Worm (Caenorhabditis elegans) whole organism, L2 larva: ENCODE measurements around the gene lpr-4.

Source experiments
- C34F6.9 ChIP-seq: fragments of 150-350 bp; optimal IDR thresholded peaks from 2 replicates; lab custom pipeline; 2014; ENCODE audit warnings: missing biosample characterization, missing genetic modification characterization
- F13H6.1 ChIP-seq: sonication (generic microtip); optimal IDR thresholded peaks from 2 replicates; lab custom pipeline; 2016; ENCODE audit warnings: missing genetic modification characterization, missing compliant biosample characterization
- R02D3.7 ChIP-seq: fragments of 150-350 bp; optimal IDR thresholded peaks from 2 replicates; lab custom pipeline; 2014; ENCODE audit warnings: missing biosample characterization, missing genetic modification characterization
- Y55F3AM.14 ChIP-seq: fragments of 200-800 bp; sonication (Bioruptor generic); optimal IDR thresholded peaks from 2 replicates; lab custom pipeline; 2018; ENCODE audit warnings: mild to moderate bottlenecking, missing genetic modification characterization, missing compliant biosample characterization
- ZK546.5 ChIP-seq: sonication (generic microtip); optimal IDR thresholded peaks from 2 replicates; lab custom pipeline; 2017; ENCODE audit warnings: missing biosample characterization, missing genetic modification characterization
- aly-2 ChIP-seq: fragments of 150-350 bp; optimal IDR thresholded peaks from 2 replicates; lab custom pipeline; 2014; ENCODE audit warnings: missing biosample characterization, missing genetic modification characterization
- blmp-1 ChIP-seq: sonication (generic microtip); optimal IDR thresholded peaks from 2 replicates; lab custom pipeline; 2017; ENCODE audit warnings: missing genetic modification characterization, mild to moderate bottlenecking, missing compliant biosample characterization, antibody characterized with exemption, moderate library complexity; ENCODE audit not compliant: insufficient read depth
- ceh-16 ChIP-seq: fragments of 150-350 bp; optimal IDR thresholded peaks from 2 replicates; lab custom pipeline; 2014; ENCODE audit warnings: missing biosample characterization, missing genetic modification characterization
- ceh-82 ChIP-seq: fragments of 150-350 bp; optimal IDR thresholded peaks from 2 replicates; lab custom pipeline; 2014; ENCODE audit warnings: missing biosample characterization, missing genetic modification characterization
- egl-27 ChIP-seq: sonication (generic microtip); optimal IDR thresholded peaks from 3 replicates; lab custom pipeline; 2017; ENCODE audit warnings: missing biosample characterization, missing genetic modification reagents, missing genetic modification characterization
- elt-1 ChIP-seq: fragments of 150-350 bp; optimal IDR thresholded peaks from 2 replicates; lab custom pipeline; 2014; ENCODE audit warnings: missing biosample characterization, missing genetic modification characterization
- elt-3 ChIP-seq: sonication (generic microtip); optimal IDR thresholded peaks from 2 replicates; lab custom pipeline; 2017; ENCODE audit warnings: missing biosample characterization, missing genetic modification characterization
- gmeb-1 ChIP-seq: fragments of 150-350 bp; optimal IDR thresholded peaks from 2 replicates; lab custom pipeline; 2014; ENCODE audit warnings: missing biosample characterization, missing genetic modification characterization
- lin-11 ChIP-seq: fragments of 150-350 bp; sonication (generic microtip); optimal IDR thresholded peaks from 2 replicates; lab custom pipeline; 2014; ENCODE audit warnings: missing biosample characterization, missing genetic modification characterization, inconsistent platforms, mixed read lengths
- lin-13 ChIP-seq: fragments of 150-350 bp; optimal IDR thresholded peaks from 2 replicates; lab custom pipeline; 2014; ENCODE audit warnings: missing biosample characterization, missing genetic modification reagents, missing genetic modification characterization
- lin-39 ChIP-seq: fragments of 150-350 bp; optimal IDR thresholded peaks from 2 replicates; lab custom pipeline; 2014; ENCODE audit warnings: missing biosample characterization, missing genetic modification reagents, missing genetic modification characterization
- lsy-2 ChIP-seq, 2 experiments: fragments of 150-350 bp in 1 of 2; sonication (generic microtip) in 1 of 2; optimal IDR thresholded peaks; 2 replicates each; lab custom pipeline; 2014 to 2017; ENCODE audit warnings: missing biosample characterization in 2 of 2, missing genetic modification characterization in 2 of 2
- mbf-1 ChIP-seq: sonication (generic microtip); optimal IDR thresholded peaks from 2 replicates; lab custom pipeline; 2017; ENCODE audit warnings: missing biosample characterization, missing genetic modification characterization
- mdl-1 ChIP-seq, 2 experiments: fragments of 150-350 bp in 1 of 2; sonication (generic microtip) in 1 of 2; optimal IDR thresholded peaks; 2 replicates each; lab custom pipeline; 2017; ENCODE audit warnings: missing biosample characterization in 2 of 2, missing genetic modification characterization in 2 of 2
- nhr-11 ChIP-seq: fragments of 150-350 bp; optimal IDR thresholded peaks from 2 replicates; lab custom pipeline; 2014; ENCODE audit warnings: missing biosample characterization, missing genetic modification characterization
- nhr-12 ChIP-seq: fragments of 150-350 bp; optimal IDR thresholded peaks from 2 replicates; lab custom pipeline; 2014; ENCODE audit warnings: missing biosample characterization, missing genetic modification characterization
- nhr-129 ChIP-seq: fragments of 150-350 bp; optimal IDR thresholded peaks from 2 replicates; lab custom pipeline; 2014; ENCODE audit warnings: missing biosample characterization, missing genetic modification characterization
- nhr-21 ChIP-seq: fragments of 150-350 bp; optimal IDR thresholded peaks from 2 replicates; lab custom pipeline; 2014; ENCODE audit warnings: missing biosample characterization, missing genetic modification characterization
- nhr-23 ChIP-seq: fragments of 150-350 bp; optimal IDR thresholded peaks from 2 replicates; lab custom pipeline; 2014; ENCODE audit warnings: missing biosample characterization, missing genetic modification reagents, missing genetic modification characterization
- nhr-237 ChIP-seq: fragments of 150-350 bp; optimal IDR thresholded peaks from 2 replicates; lab custom pipeline; 2014; ENCODE audit warnings: missing biosample characterization, missing genetic modification characterization
- nhr-25 ChIP-seq: fragments of 150-350 bp; sonication (generic microtip); optimal IDR thresholded peaks from 3 replicates; lab custom pipeline; 2014; ENCODE audit warnings: missing biosample characterization, missing genetic modification characterization
- nhr-77 ChIP-seq: fragments of 150-350 bp; optimal IDR thresholded peaks from 2 replicates; lab custom pipeline; 2014; ENCODE audit warnings: missing biosample characterization, missing genetic modification characterization
- peb-1 ChIP-seq: fragments of 150-350 bp; optimal IDR thresholded peaks from 2 replicates; lab custom pipeline; 2014; ENCODE audit warnings: missing biosample characterization, missing genetic modification characterization
- skn-1 ChIP-seq: sonication (generic microtip); optimal IDR thresholded peaks from 2 replicates; lab custom pipeline; 2017; ENCODE audit warnings: missing biosample characterization, missing genetic modification characterization
- sma-3 ChIP-seq: sonication (generic microtip); optimal IDR thresholded peaks from 2 replicates; lab custom pipeline; 2016; ENCODE audit warnings: missing genetic modification reagents, missing genetic modification characterization, missing compliant biosample characterization
- sma-9 ChIP-seq, 2 experiments: fragments of 150-350 bp in 1 of 2; sonication (generic microtip) in 1 of 2; optimal IDR thresholded peaks; 2 replicates each; lab custom pipeline; 2014 to 2016; ENCODE audit warnings: missing genetic modification characterization in 2 of 2, mild to moderate bottlenecking in 1 of 2, missing biosample characterization in 1 of 2, missing compliant biosample characterization in 1 of 2, missing genetic modification reagents in 1 of 2, moderate library complexity in 1 of 2
- snpc-4 ChIP-seq: fragments of 150-350 bp; optimal IDR thresholded peaks from 2 replicates; lab custom pipeline; 2014; ENCODE audit warnings: missing biosample characterization, missing genetic modification characterization
- unc-55 ChIP-seq: fragments of 150-350 bp; sonication (generic microtip); optimal IDR thresholded peaks from 3 replicates; lab custom pipeline; 2014; ENCODE audit warnings: missing biosample characterization, missing genetic modification reagents, missing genetic modification characterization
- zag-1 ChIP-seq: fragments of 150-350 bp; optimal IDR thresholded peaks from 2 replicates; lab custom pipeline; 2014; ENCODE audit warnings: missing biosample characterization, missing genetic modification characterization
- ztf-11 ChIP-seq: sonication (generic microtip); optimal IDR thresholded peaks from 2 replicates; lab custom pipeline; 2017; ENCODE audit warnings: missing biosample characterization, missing genetic modification characterization
- ztf-4 ChIP-seq: fragments of 150-350 bp; optimal IDR thresholded peaks from 2 replicates; lab custom pipeline; 2014; ENCODE audit warnings: missing biosample characterization, missing genetic modification characterization

lpr-4 gene

DNA sequence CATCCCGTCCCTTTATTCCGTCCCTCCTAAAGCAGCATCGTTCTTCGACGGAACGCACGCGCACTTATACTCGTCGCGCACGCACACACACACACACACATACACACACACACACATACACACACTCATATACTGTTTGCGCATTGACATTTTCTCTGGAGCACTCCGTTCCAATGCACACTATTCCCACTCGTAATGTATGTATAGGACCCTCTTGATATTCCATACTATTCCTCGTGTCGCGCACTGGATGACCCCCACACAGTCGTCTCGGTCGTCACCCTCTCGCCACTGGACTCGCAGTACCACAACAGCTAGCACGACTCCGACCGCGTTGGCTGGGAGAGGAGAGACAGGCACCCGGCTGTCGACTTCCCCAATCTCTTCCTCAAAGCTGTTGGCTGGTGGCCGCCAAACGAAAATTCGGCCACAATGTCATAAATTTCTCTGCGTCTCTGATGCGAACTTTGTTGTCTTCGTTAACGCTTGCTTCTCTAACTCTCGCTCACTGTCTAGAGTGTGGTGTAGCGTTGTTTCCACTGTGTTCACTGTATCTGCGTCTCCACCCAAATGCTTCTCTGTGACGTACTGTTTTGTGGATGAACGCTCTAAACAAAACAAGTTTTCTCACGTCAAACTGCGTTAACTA is 33.8 kb upstream of the lpr-4 start (continued):
- TF ChIP-seq elt-3 (tag; lab: Kevin White, UChicago) (no peak), nhr-12 (no peak), Y55F3AM.14 (GFP tag; lab: Kevin White, UChicago) (peak; percentile 83), F13H6.1 (peak; percentile 99), ZK546.5 (tag; lab: Kevin White, UChicago) (peak; percentile 37), sma-3 (peak; percentile 93), mbf-1 (tag; lab: Kevin White, UChicago) (no peak), lin-13 (GFP tag; lab: Kevin White, UChicago) (peak; percentile 78), nhr-77 (tag; lab: Kevin White, UChicago) (peak; percentile 13), zag-1 (peak; percentile 92), R02D3.7 (tag; lab: Kevin White, UChicago) (no peak), nhr-21 (peak; percentile 90), elt-1 (tag; lab: Kevin White, UChicago) (no peak), nhr-23 (no peak), nhr-129 (tag; lab: Kevin White, UChicago) (peak; percentile 92), aly-2 (tag; lab: Kevin White, UChicago) (no peak), snpc-4 (tag; lab: Kevin White, UChicago) (peak; percentile 8)

DNA sequence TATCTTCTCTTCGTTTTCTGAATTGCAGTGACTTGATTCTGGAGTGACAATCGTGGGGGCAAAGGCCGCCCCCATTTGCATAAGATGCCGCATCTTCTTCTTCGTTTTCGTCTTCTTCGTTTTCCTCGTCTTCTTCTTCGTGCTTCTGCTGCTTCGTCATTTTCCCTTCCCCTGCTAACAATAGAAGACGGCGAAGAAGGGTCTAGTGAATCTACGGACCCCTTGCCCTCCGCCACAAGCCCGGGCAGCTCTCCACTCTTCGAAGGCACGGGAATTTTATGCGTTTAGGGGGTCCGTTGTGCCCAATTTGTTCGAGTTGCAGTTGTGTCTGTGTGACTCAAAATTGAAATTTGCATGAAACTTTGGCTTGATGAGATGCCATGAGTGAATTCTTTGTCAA is 33.1 kb upstream of the lpr-4 start:
- no peak for TF ChIP-seq nhr-11 (tag; lab: Kevin White, UChicago)
- TF ChIP-seq nhr-23, result no peak
- no peak for TF ChIP-seq nhr-21
- no peak for TF ChIP-seq nhr-25 (tag; lab: Kevin White, UChicago)
- no peak for TF ChIP-seq lin-13 (GFP tag; lab: Kevin White, UChicago)
- no peak for TF ChIP-seq lin-11
- TF ChIP-seq sma-9 (GFP tag; optimal IDR thresholded peaks at IDR 0.05; lab: Kevin White, UChicago), result no peak
- no peak for TF ChIP-seq sma-9 (tag; optimal IDR thresholded peaks at IDR 0.05; lab: Kevin White, UChicago)
- no peak for TF ChIP-seq lsy-2 (tag; optimal IDR thresholded peaks at IDR 0.05; lab: Kevin White, UChicago)
- no peak for TF ChIP-seq zag-1

DNA sequence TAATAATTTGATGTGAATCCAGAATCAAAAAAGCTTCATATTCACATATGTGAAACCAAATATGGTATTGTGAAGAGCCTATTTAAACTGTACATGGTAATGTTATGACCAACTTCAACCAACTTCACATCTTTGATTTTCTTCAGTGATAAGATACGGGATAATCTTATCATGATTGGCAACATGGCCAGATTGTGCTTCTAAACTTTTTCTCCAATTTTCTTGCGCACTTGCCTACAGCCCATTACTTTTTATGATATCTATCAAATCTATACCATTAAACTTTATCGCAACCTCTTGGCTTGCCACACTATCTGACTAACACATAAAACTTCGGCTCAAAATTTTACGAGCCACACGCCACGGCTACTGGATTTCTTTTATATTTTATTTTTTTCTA is 32.5 kb upstream of the lpr-4 start:
- TF ChIP-seq nhr-23, result no peak
- TF ChIP-seq snpc-4 (tag; lab: Kevin White, UChicago), result no peak
- no peak for TF ChIP-seq ztf-11 (tag; lab: Kevin White, UChicago)
- no peak for TF ChIP-seq sma-3
- TF ChIP-seq sma-9 (GFP tag; optimal IDR thresholded peaks at IDR 0.05; lab: Kevin White, UChicago), result no peak
- no peak for TF ChIP-seq sma-9 (tag; optimal IDR thresholded peaks at IDR 0.05; lab: Kevin White, UChicago)
- TF ChIP-seq blmp-1, result no peak
- TF ChIP-seq Y55F3AM.14 (GFP tag; lab: Kevin White, UChicago), result no peak
- no peak for TF ChIP-seq F13H6.1
- no peak for TF ChIP-seq gmeb-1 (tag; lab: Kevin White, UChicago)
- no peak for TF ChIP-seq nhr-12
- no peak for TF ChIP-seq C34F6.9 (tag; lab: Kevin White, UChicago)
- no peak for TF ChIP-seq ceh-82
- TF ChIP-seq nhr-21, result no peak
- TF ChIP-seq nhr-237, result no peak
- no peak for TF ChIP-seq skn-1 (tag; lab: Kevin White, UChicago)
- no peak for TF ChIP-seq nhr-25 (tag; lab: Kevin White, UChicago)
- no peak for TF ChIP-seq mbf-1 (tag; lab: Kevin White, UChicago)
- TF ChIP-seq ztf-4 (tag; lab: Kevin White, UChicago), result no peak
- no peak for TF ChIP-seq egl-27 (tag; lab: Kevin White, UChicago)
- no peak for TF ChIP-seq mdl-1 (tag; optimal IDR thresholded peaks at IDR 0.05; lab: Kevin White, UChicago)

DNA sequence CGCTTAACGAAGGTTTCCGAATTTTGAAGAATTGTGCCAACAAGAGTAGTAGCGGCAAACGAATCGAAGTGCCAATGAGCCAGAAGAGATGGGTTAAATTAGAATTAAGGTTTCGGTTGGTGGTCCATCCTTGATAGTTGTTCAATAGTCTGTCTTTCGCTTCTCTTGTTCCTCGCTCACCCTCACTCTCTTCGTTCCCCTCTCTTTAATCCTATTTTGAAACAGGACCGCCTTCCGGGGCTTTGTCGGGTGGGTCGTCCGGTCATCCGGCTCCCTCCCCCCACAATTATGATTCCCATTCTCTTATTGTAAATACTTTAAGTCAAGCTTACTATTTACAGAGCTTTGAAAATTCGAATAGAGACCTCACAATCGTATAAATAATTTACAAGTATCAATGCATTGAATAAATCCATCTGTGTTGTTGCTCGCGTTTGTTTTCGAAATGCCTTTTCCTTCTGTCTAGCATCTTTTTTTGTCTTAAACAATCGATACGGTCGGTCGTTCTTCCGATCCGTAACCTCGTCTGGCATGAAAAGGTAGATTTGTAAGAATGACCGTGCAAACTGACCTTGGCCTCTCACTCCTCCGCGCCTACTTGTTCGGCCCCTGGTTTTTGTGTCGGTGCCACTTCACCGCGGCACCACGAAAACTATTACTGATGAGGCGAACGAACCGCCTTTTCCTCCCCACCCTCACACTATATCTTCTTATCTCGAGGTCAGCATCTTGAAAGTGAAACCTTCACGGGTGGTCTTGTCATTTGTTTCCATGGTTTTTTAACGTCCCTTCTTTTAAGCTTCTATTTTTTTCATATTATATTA is 31.6 kb upstream of the lpr-4 start:
- TF ChIP-seq nhr-77 (tag; lab: Kevin White, UChicago), result no peak
- TF ChIP-seq nhr-21, result no peak
- no peak for TF ChIP-seq Y55F3AM.14 (GFP tag; lab: Kevin White, UChicago)
- no peak for TF ChIP-seq mdl-1 (tag; optimal IDR thresholded peaks at IDR 0.05; lab: Kevin White, UChicago)
- peak; percentile 64 for TF ChIP-seq ceh-16 (tag; lab: Kevin White, UChicago)
- no peak for TF ChIP-seq ZK546.5 (tag; lab: Kevin White, UChicago)
- TF ChIP-seq nhr-23, result no peak
- TF ChIP-seq sma-3, result no peak
- peak; percentile 63 for TF ChIP-seq blmp-1
- no peak for TF ChIP-seq ztf-11 (tag; lab: Kevin White, UChicago)
- TF ChIP-seq nhr-25 (tag; lab: Kevin White, UChicago), result peak; percentile 12
- no peak for TF ChIP-seq sma-9 (GFP tag; optimal IDR thresholded peaks at IDR 0.05; lab: Kevin White, UChicago)
- no peak for TF ChIP-seq sma-9 (tag; optimal IDR thresholded peaks at IDR 0.05; lab: Kevin White, UChicago)
- TF ChIP-seq lin-39 (tag; lab: Kevin White, UChicago), result no peak
- TF ChIP-seq lin-13 (GFP tag; lab: Kevin White, UChicago), result no peak
- no peak for TF ChIP-seq unc-55 (GFP tag; lab: Kevin White, UChicago)
- no peak for TF ChIP-seq peb-1 (tag; lab: Kevin White, UChicago)
- no peak for TF ChIP-seq egl-27 (tag; lab: Kevin White, UChicago)
